Worm (Caenorhabditis elegans) whole organism, L3 larva: ENCODE measurements around the gene F35C5.1.

Experiments used
- ceh-9 ChIP-seq: sonication (generic microtip); optimal IDR thresholded peaks from 2 replicates; lab custom pipeline; 2018; ENCODE audit warnings: missing biosample characterization, missing genetic modification characterization
- fos-1 ChIP-seq: fragments of 150-350 bp; optimal IDR thresholded peaks from 2 replicates; lab custom pipeline; 2014; ENCODE audit warnings: missing biosample characterization, missing genetic modification characterization
- jun-1 ChIP-seq: fragments of 150-350 bp; optimal IDR thresholded peaks from 2 replicates; lab custom pipeline; 2014; ENCODE audit warnings: missing biosample characterization, missing genetic modification reagents, missing genetic modification characterization
- lin-39 ChIP-seq: fragments of 150-350 bp; optimal IDR thresholded peaks from 2 replicates; lab custom pipeline; 2018; ENCODE audit warnings: missing biosample characterization, missing genetic modification reagents, missing genetic modification characterization
- nfya-1 ChIP-seq: sonication (generic microtip); optimal IDR thresholded peaks from 2 replicates; lab custom pipeline; 2017; ENCODE audit warnings: missing genetic modification characterization, mild to moderate bottlenecking, missing compliant biosample characterization, antibody characterized with exemption, moderate library complexity; ENCODE audit not compliant: insufficient read depth
- nhr-12 ChIP-seq: fragments of 150-350 bp; optimal IDR thresholded peaks from 2 replicates; lab custom pipeline; 2014; ENCODE audit warnings: missing biosample characterization, missing genetic modification characterization
- nhr-25 ChIP-seq: sonication (generic microtip); optimal IDR thresholded peaks from 2 replicates; lab custom pipeline; 2017; ENCODE audit warnings: missing biosample characterization, missing genetic modification characterization
- nhr-43 ChIP-seq: sonication (generic microtip); optimal IDR thresholded peaks from 2 replicates; lab custom pipeline; 2016; ENCODE audit warnings: mild to moderate bottlenecking, missing genetic modification characterization, missing compliant biosample characterization; ENCODE audit not compliant: poor library complexity, severe bottlenecking
- nhr-77 ChIP-seq: fragments of 150-350 bp; optimal IDR thresholded peaks from 2 replicates; lab custom pipeline; 2014; ENCODE audit warnings: missing biosample characterization, missing genetic modification characterization
- skn-1 ChIP-seq: fragments of 150-350 bp; optimal IDR thresholded peaks from 2 replicates; lab custom pipeline; 2014; ENCODE audit warnings: missing biosample characterization, missing genetic modification characterization
- unc-39 ChIP-seq: sonication (generic microtip); optimal IDR thresholded peaks from 4 replicates; lab custom pipeline; 2017; ENCODE audit warnings: missing biosample characterization, missing genetic modification characterization
- unc-62 ChIP-seq: fragments of 150-350 bp; sonication (generic microtip); optimal IDR thresholded peaks from 4 replicates; lab custom pipeline; 2014; ENCODE audit warnings: missing biosample characterization, missing genetic modification reagents, missing genetic modification characterization

DNA sequence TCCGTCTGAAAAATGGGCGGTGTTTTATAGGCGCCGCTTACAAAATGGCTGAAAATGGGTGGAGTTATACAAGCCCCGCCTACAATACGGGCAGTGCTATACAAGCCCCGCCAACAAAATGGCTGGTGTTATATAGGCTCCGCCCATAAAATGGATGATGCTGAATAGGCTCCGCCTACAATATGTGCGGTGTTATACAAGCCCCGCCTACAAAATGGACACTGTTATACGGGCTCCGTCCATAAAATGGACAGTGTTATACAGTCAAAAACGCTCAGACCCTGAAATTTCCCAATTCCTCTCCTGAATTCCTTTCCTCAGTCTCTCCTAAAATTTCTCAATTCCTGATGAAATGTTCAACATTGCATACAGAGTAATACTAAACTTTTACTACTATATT, 14.5 kb upstream of the F35C5.1 start:
- TF ChIP-seq fos-1 (tag; lab: Kevin White, UChicago) (no peak), unc-62 (GFP tag; lab: Kevin White, UChicago) (no peak), nfya-1 (tag; lab: Kevin White, UChicago) (no peak), unc-39 (tag; lab: Kevin White, UChicago) (no peak), skn-1 (no peak), lin-39 (tag; lab: Kevin White, UChicago) (no peak), ceh-9 (tag; lab: Kevin White, UChicago) (no peak), nhr-12 (tag; lab: Kevin White, UChicago) (no peak), nhr-43 (tag; lab: Kevin White, UChicago) (no peak), nhr-77 (tag; lab: Kevin White, UChicago) (no peak), jun-1 (tag; lab: Kevin White, UChicago) (no peak), nhr-25 (no peak)
